Fruit fly (Drosophila melanogaster) whole organism, prepupa: Measurements from ENCODE around the gene Hyls1.

ENCODE experiments used
- CG3032 ChIP-seq: fragments of 200-800 bp; optimal IDR thresholded peaks from 2 replicates; lab custom pipeline; 2019; ENCODE audit warnings: missing biosample characterization, mild to moderate bottlenecking, missing genetic modification characterization, moderate library complexity
- CG4318 ChIP-seq: fragments of 200-800 bp; sonication (Bioruptor generic); optimal IDR thresholded peaks from 3 replicates; lab custom pipeline; 2017; ENCODE audit warnings: missing biosample characterization, mild to moderate bottlenecking, missing genetic modification characterization
- CG8319 ChIP-seq: fragments of 200-800 bp; sonication (Bioruptor generic); optimal IDR thresholded peaks from 3 replicates; lab custom pipeline; 2016; ENCODE audit warnings: missing biosample characterization, missing genetic modification characterization
- CG8632 ChIP-seq: fragments of 200-800 bp; sonication (Bioruptor generic); optimal IDR thresholded peaks from 3 replicates; lab custom pipeline; 2016; ENCODE audit warnings: missing biosample characterization, missing genetic modification characterization
- Ets96B ChIP-seq: fragments of 200-800 bp; optimal IDR thresholded peaks from 2 replicates; lab custom pipeline; 2019; ENCODE audit warnings: missing biosample characterization, mild to moderate bottlenecking, missing genetic modification characterization, moderate library complexity
- achi ChIP-seq: fragments of 200-800 bp; sonication (Bioruptor generic); optimal IDR thresholded peaks from 3 replicates; lab custom pipeline; 2016; ENCODE audit warnings: missing biosample characterization, missing genetic modification characterization

- TF ChIP-seq CG8319 (GFP tag; lab: Kevin White, UChicago) (peak; percentile 21), CG8632 (GFP tag; lab: Kevin White, UChicago) (no peak), Ets96B (tag; lab: Kevin White, UChicago) (no peak), achi (GFP tag; lab: Kevin White, UChicago) (no peak), CG4318 (no peak), CG3032 (tag; lab: Kevin White, UChicago) (no peak)
These were observed 23.3 kb downstream of the Hyls1 start, which contains the start of gene mRpL4 for dm6 chr2L:16329102-16329520.
